Worm (Caenorhabditis elegans) whole organism, L1 larva: Measurements from ENCODE around the gene srw-51.

Experiments used
- C16A3.4 ChIP-seq: fragments of 150-350 bp; optimal IDR thresholded peaks from 2 replicates; lab custom pipeline; 2014; ENCODE audit warnings: missing biosample characterization, missing genetic modification characterization
- C34B4.2 ChIP-seq: sonication (generic microtip); optimal IDR thresholded peaks from 2 replicates; lab custom pipeline; 2017; ENCODE audit warnings: mild to moderate bottlenecking, missing genetic modification characterization, missing compliant biosample characterization
- F16B12.6 ChIP-seq: fragments of 150-350 bp; optimal IDR thresholded peaks from 2 replicates; lab custom pipeline; 2014; ENCODE audit warnings: missing biosample characterization, missing genetic modification characterization
- ama-1 ChIP-seq: fragments of 150-350 bp; optimal IDR thresholded peaks from 2 replicates; lab custom pipeline; 2014
- ceh-63 ChIP-seq: fragments of 200-800 bp; sonication (Bioruptor generic); optimal IDR thresholded peaks from 2 replicates; lab custom pipeline; 2018; ENCODE audit warnings: mild to moderate bottlenecking, missing genetic modification characterization, missing compliant biosample characterization
- ceh-82 ChIP-seq, 3 experiments: fragments of 150-350 bp in 1 of 3; sonication (generic microtip) in 2 of 3; optimal IDR thresholded peaks; 2 replicates each; lab custom pipeline; 2014 to 2017; ENCODE audit warnings: missing biosample characterization in 3 of 3, missing genetic modification characterization in 3 of 3
- ces-1 ChIP-seq: fragments of 150-350 bp; optimal IDR thresholded peaks from 2 replicates; lab custom pipeline; 2014; ENCODE audit warnings: missing biosample characterization, missing genetic modification reagents, missing genetic modification characterization
- efl-3 ChIP-seq: fragments of 200-800 bp; sonication (Bioruptor generic); optimal IDR thresholded peaks from 2 replicates; lab custom pipeline; 2018; ENCODE audit warnings: mild to moderate bottlenecking, missing genetic modification characterization, missing compliant biosample characterization
- elt-3 ChIP-seq, 6 experiments: fragments of 150-350 bp in 1 of 6; sonication (generic microtip); optimal IDR thresholded peaks; 2 replicates each; lab custom pipeline; 2017 to 2018; ENCODE audit warnings: missing biosample characterization in 6 of 6, missing genetic modification characterization in 6 of 6, inconsistent platforms in 1 of 6
- hlh-17 ChIP-seq: fragments of 200-800 bp; sonication (Bioruptor generic); optimal IDR thresholded peaks from 2 replicates; lab custom pipeline; 2018; ENCODE audit warnings: missing genetic modification characterization, mild to moderate bottlenecking, missing compliant biosample characterization, moderate library complexity, borderline replicate concordance
- hlh-4 ChIP-seq: sonication (generic microtip); optimal IDR thresholded peaks from 2 replicates; lab custom pipeline; 2016; ENCODE audit warnings: mild to moderate bottlenecking, missing genetic modification characterization, missing compliant biosample characterization
- hpl-2 ChIP-seq: fragments of 150-350 bp; optimal IDR thresholded peaks from 2 replicates; lab custom pipeline; 2014; ENCODE audit warnings: missing biosample characterization, missing genetic modification reagents, missing genetic modification characterization
- isw-1 ChIP-seq: fragments of 200-800 bp; sonication (Bioruptor generic); IDR thresholded peaks from 2 replicates; pipeline ENCODE4 v1.3.6; 2022; ENCODE audit warnings: missing genetic modification characterization, missing compliant biosample characterization
- lin-13 ChIP-seq: fragments of 150-350 bp; optimal IDR thresholded peaks from 2 replicates; lab custom pipeline; 2014; ENCODE audit warnings: missing biosample characterization, missing genetic modification reagents, missing genetic modification characterization
- lin-14 ChIP-seq: fragments of 200-800 bp; sonication (Bioruptor generic); optimal IDR thresholded peaks from 2 replicates; lab custom pipeline; 2018; ENCODE audit warnings: mild to moderate bottlenecking, missing genetic modification characterization, moderate library complexity, missing compliant biosample characterization
- lin-39 ChIP-seq: fragments of 150-350 bp; optimal IDR thresholded peaks from 2 replicates; lab custom pipeline; 2014; ENCODE audit warnings: missing biosample characterization, missing genetic modification reagents, missing genetic modification characterization
- mab-9 ChIP-seq: fragments of 200-800 bp; sonication (Bioruptor generic); IDR thresholded peaks from 2 replicates; pipeline ENCODE4 v1.3.6; 2022; ENCODE audit warnings: missing genetic modification reagents, missing genetic modification characterization, missing compliant biosample characterization
- mdl-1 ChIP-seq, 2 experiments: fragments of 150-350 bp; optimal IDR thresholded peaks; 2 replicates each; lab custom pipeline; 2014 to 2017; ENCODE audit warnings: missing biosample characterization in 2 of 2, missing genetic modification characterization in 2 of 2, inconsistent platforms in 1 of 2
- mef-2 ChIP-seq: fragments of 150-350 bp; optimal IDR thresholded peaks from 2 replicates; lab custom pipeline; 2014; ENCODE audit warnings: missing biosample characterization, missing genetic modification characterization
- mep-1 ChIP-seq: fragments of 150-350 bp; optimal IDR thresholded peaks from 2 replicates; lab custom pipeline; 2014; ENCODE audit warnings: missing biosample characterization, missing genetic modification characterization
- nhr-11 ChIP-seq: fragments of 150-350 bp; optimal IDR thresholded peaks from 2 replicates; lab custom pipeline; 2014; ENCODE audit warnings: missing biosample characterization, missing genetic modification characterization
- nhr-19 ChIP-seq: fragments of 200-800 bp; sonication (Bioruptor generic); conservative IDR thresholded peaks from 2 replicates; pipeline ENCODE4 v1.3.6; 2022; ENCODE audit warnings: missing genetic modification characterization, missing compliant biosample characterization
- nhr-20 ChIP-seq: sonication (generic microtip); optimal IDR thresholded peaks from 2 replicates; lab custom pipeline; 2016; ENCODE audit warnings: mild to moderate bottlenecking, missing genetic modification characterization, missing compliant biosample characterization
- nhr-47 ChIP-seq: sonication (generic microtip); optimal IDR thresholded peaks from 2 replicates; lab custom pipeline; 2016; ENCODE audit warnings: mild to moderate bottlenecking, missing genetic modification characterization, moderate library complexity, missing compliant biosample characterization
- nhr-76 ChIP-seq: sonication (generic microtip); optimal IDR thresholded peaks from 2 replicates; lab custom pipeline; 2017; ENCODE audit warnings: missing biosample characterization, missing genetic modification characterization
- nhr-77 ChIP-seq: fragments of 150-350 bp; optimal IDR thresholded peaks from 2 replicates; lab custom pipeline; 2014; ENCODE audit warnings: missing biosample characterization, missing genetic modification characterization
- nhr-85 ChIP-seq: sonication (generic microtip); peaks from one replicate; lab custom pipeline; 2016; ENCODE audit warnings: missing genetic modification characterization, inconsistent platforms, missing compliant biosample characterization
- pqm-1 ChIP-seq: sonication (generic microtip); optimal IDR thresholded peaks from 3 replicates; lab custom pipeline; 2017; ENCODE audit warnings: missing biosample characterization, missing genetic modification characterization
- rnt-1 ChIP-seq: sonication (generic microtip); optimal IDR thresholded peaks from 2 replicates; lab custom pipeline; 2016; ENCODE audit warnings: mild to moderate bottlenecking, missing genetic modification characterization, moderate library complexity, missing compliant biosample characterization
- sptf-1 ChIP-seq: fragments of 150-350 bp; optimal IDR thresholded peaks from 2 replicates; lab custom pipeline; 2014; ENCODE audit warnings: missing biosample characterization, missing genetic modification characterization
- swsn-7 ChIP-seq: sonication (generic microtip); optimal IDR thresholded peaks from 2 replicates; lab custom pipeline; 2016; ENCODE audit warnings: missing genetic modification characterization, missing compliant biosample characterization
- unc-130 ChIP-seq: fragments of 150-350 bp; optimal IDR thresholded peaks from 2 replicates; lab custom pipeline; 2017; ENCODE audit warnings: missing biosample characterization, missing genetic modification characterization, inconsistent platforms
- unc-30 ChIP-seq: sonication (generic microtip); optimal IDR thresholded peaks from 2 replicates; lab custom pipeline; 2017; ENCODE audit warnings: missing biosample characterization, missing genetic modification characterization
- unc-86 ChIP-seq: sonication (generic microtip); optimal IDR thresholded peaks from 2 replicates; lab custom pipeline; 2016; ENCODE audit warnings: missing genetic modification characterization, missing compliant biosample characterization
- unc-98 ChIP-seq: fragments of 200-800 bp; sonication (Bioruptor generic); IDR thresholded peaks from 2 replicates; pipeline ENCODE4 v1.3.6; 2022; ENCODE audit warnings: missing genetic modification characterization, missing compliant biosample characterization
- vab-15 ChIP-seq: sonication (generic microtip); optimal IDR thresholded peaks from 2 replicates; lab custom pipeline; 2017; ENCODE audit warnings: missing genotype, mild to moderate bottlenecking, missing genetic modification characterization, missing compliant biosample characterization
- xbp-1 ChIP-seq: sonication (generic microtip); optimal IDR thresholded peaks from 2 replicates; lab custom pipeline; 2016; ENCODE audit warnings: missing genetic modification characterization, missing compliant biosample characterization

srw-51 gene

DNA sequence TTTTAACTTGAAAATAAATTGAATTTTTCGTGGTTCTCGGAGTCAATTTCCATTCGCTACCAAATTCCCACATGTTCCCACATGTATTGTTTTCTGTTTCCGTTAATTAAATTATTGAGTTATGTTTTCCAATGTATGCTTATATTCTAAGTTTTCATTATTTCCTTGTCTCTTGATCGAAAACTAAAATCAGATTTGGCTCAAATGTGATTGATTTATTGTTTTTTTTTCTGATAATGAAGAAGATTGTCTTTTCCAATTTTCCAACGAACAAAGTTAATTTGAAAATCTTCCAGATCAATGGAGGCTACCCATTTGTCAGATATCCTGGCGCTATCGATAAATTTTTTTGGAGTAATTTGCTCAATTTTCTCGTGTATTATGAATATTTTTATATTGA is 3.0 kb upstream of the srw-51 start, which contains the start of gene srbc-25:
Gene srbc-25 (plus strand): TSS at position 301 of the 400 bp plus-strand sequence.
- no peak for TF ChIP-seq vab-15 (tag; lab: Kevin White, UChicago)
- no peak for TF ChIP-seq rnt-1 (tag; lab: Kevin White, UChicago)
- no peak for TF ChIP-seq F16B12.6 (tag; lab: Kevin White, UChicago)
- TF ChIP-seq hpl-2 (GFP tag; lab: Kevin White, UChicago): no peak
- no peak for TF ChIP-seq lin-13 (GFP tag; lab: Kevin White, UChicago)
- no peak for TF ChIP-seq C16A3.4 (tag; lab: Kevin White, UChicago)
- TF ChIP-seq ces-1 (GFP tag; lab: Kevin White, UChicago): no peak
- no peak for TF ChIP-seq nhr-77
- no peak for TF ChIP-seq elt-3 (tag; optimal IDR thresholded peaks at IDR 0.05; lab: Kevin White, UChicago)
- no peak for TF ChIP-seq isw-1 (GFP tag; lab: Robert Waterston, UW)
- no peak for TF ChIP-seq mab-9 (GFP tag; lab: Robert Waterston, UW)
- no peak for TF ChIP-seq sptf-1 (tag; lab: Kevin White, UChicago)
- TF ChIP-seq mdl-1 (tag; optimal IDR thresholded peaks at IDR 0.05; lab: Kevin White, UChicago): no peak
- TF ChIP-seq, all 84 proteins: peak for 0

- TF ChIP-seq lin-13 (GFP tag; lab: Kevin White, UChicago) (no peak), unc-30 (tag; lab: Kevin White, UChicago) (no peak), ceh-63 (GFP tag; lab: Kevin White, UChicago) (no peak), hlh-4 (no peak), ces-1 (GFP tag; lab: Kevin White, UChicago) (no peak), nhr-11 (tag; lab: Kevin White, UChicago) (no peak), lin-14 (GFP tag; lab: Kevin White, UChicago) (no peak), efl-3 (no peak), vab-15 (tag; lab: Kevin White, UChicago) (no peak), nhr-19 (GFP tag; lab: Robert Waterston, UW) (no peak), nhr-85 (tag; lab: Kevin White, UChicago) (no peak), mef-2 (no peak), ama-1 (lab: Kevin White, UChicago) (no peak)
Measured at ce11 chrV:17171551-17171950, 829 bp upstream of the srw-51 start, which contains the start of gene srbc-26. TSS of gene srbc-26 (plus strand) at chrV:17171851.

- TF ChIP-seq xbp-1 (tag; lab: Kevin White, UChicago) (no peak), nhr-47 (tag; lab: Kevin White, UChicago) (no peak), unc-130 (no peak)
Measured at ce11 chrV:17167457-17167856, 3.3 kb downstream of the srw-51 start, which contains the start of gene srz-66. TSS of gene srz-66 (minus strand) at chrV:17167557.

- TF ChIP-seq unc-98 (GFP tag; lab: Robert Waterston, UW): no peak
- no peak for TF ChIP-seq lin-39
- TF ChIP-seq xbp-1 (tag; lab: Kevin White, UChicago): no peak
- TF ChIP-seq ceh-82 (tag; optimal IDR thresholded peaks at IDR 0.05; lab: Kevin White, UChicago): no peak
- TF ChIP-seq mep-1 (tag; lab: Kevin White, UChicago): no peak
- no peak for TF ChIP-seq nhr-76 (tag; lab: Kevin White, UChicago)
- TF ChIP-seq C34B4.2 (tag; lab: Kevin White, UChicago): no peak
- no peak for TF ChIP-seq mdl-1 (tag; optimal IDR thresholded peaks at IDR 0.05; lab: Kevin White, UChicago)
- TF ChIP-seq pqm-1 (tag; lab: Kevin White, UChicago): no peak
- no peak for TF ChIP-seq sptf-1 (tag; lab: Kevin White, UChicago)
- TF ChIP-seq swsn-7 (tag; lab: Kevin White, UChicago): no peak
- no peak for TF ChIP-seq hlh-17 (GFP tag; lab: Kevin White, UChicago)
- TF ChIP-seq nhr-20: no peak
- TF ChIP-seq unc-86 (tag; lab: Kevin White, UChicago): no peak
Measured at ce11 chrV:17165409-17165808, 5.3 kb downstream of the srw-51 start, which contains the start of gene srh-102. TSS of gene srh-102 (minus strand) at chrV:17165509.
